Worm (Caenorhabditis elegans): ENCODE data around the gene F47D12.9.

The F47D12.9 gene

ce11 chrIII:6260115-6260514, 43.1 kb downstream of the F47D12.9 start, which contains the start of gene srg-2:
Gene srg-2 (minus strand): TSS chrIII:6260215.
- TF ChIP-seq tra-4 (tag; optimal IDR thresholded peaks at IDR 0.05): no peak
- TF ChIP-seq ceh-36 (tag; optimal IDR thresholded peaks at IDR 0.05): no peak
- TF ChIP-seq B0310.2 (tag; optimal IDR thresholded peaks at IDR 0.05): no peak
- TF ChIP-seq hmg-4 (GFP tag; optimal IDR thresholded peaks at IDR 0.05): no peak
- no peak for TF ChIP-seq tbx-11 (GFP tag; IDR thresholded peaks at IDR 0.05)
- TF ChIP-seq scrt-1 (GFP tag; IDR thresholded peaks at IDR 0.05): no peak
- TF ChIP-seq flt-1 (GFP tag; IDR thresholded peaks at IDR 0.05): no peak
- no peak for TF ChIP-seq aly-1 (tag; optimal IDR thresholded peaks at IDR 0.05)
- TF ChIP-seq hmbx-1 (tag; optimal IDR thresholded peaks at IDR 0.05): no peak
- no peak for TF ChIP-seq ama-1 (optimal IDR thresholded peaks at IDR 0.05)
- no peak for TF ChIP-seq ets-7 (tag; optimal IDR thresholded peaks at IDR 0.05)
- no peak for TF ChIP-seq tbx-37 (GFP tag; conservative IDR thresholded peaks at IDR 0.05)
- no peak for TF ChIP-seq ceh-13 (GFP tag; optimal IDR thresholded peaks at IDR 0.05)
- no peak for TF ChIP-seq F13C5.2 (tag; optimal IDR thresholded peaks at IDR 0.05)
- no peak for TF ChIP-seq pes-1 (GFP tag; IDR thresholded peaks at IDR 0.05)
- TF ChIP-seq sea-1 (GFP tag; conservative IDR thresholded peaks at IDR 0.05): no peak

- no peak for TF ChIP-seq tbx-11 (GFP tag; IDR thresholded peaks at IDR 0.05)
- TF ChIP-seq ama-1 (optimal IDR thresholded peaks at IDR 0.05): no peak
- TF ChIP-seq B0310.2 (tag; optimal IDR thresholded peaks at IDR 0.05): no peak
- TF ChIP-seq sea-1 (GFP tag; conservative IDR thresholded peaks at IDR 0.05): no peak
- no peak for TF ChIP-seq hmg-4 (GFP tag; optimal IDR thresholded peaks at IDR 0.05)
- TF ChIP-seq tbx-37 (GFP tag; conservative IDR thresholded peaks at IDR 0.05): no peak
- TF ChIP-seq aly-1 (tag; optimal IDR thresholded peaks at IDR 0.05): no peak
- no peak for TF ChIP-seq ceh-13 (GFP tag; optimal IDR thresholded peaks at IDR 0.05)
- TF ChIP-seq scrt-1 (GFP tag; IDR thresholded peaks at IDR 0.05): no peak
- TF ChIP-seq tra-4 (tag; optimal IDR thresholded peaks at IDR 0.05): no peak
- TF ChIP-seq pes-1 (GFP tag; IDR thresholded peaks at IDR 0.05): no peak
- TF ChIP-seq flt-1 (GFP tag; IDR thresholded peaks at IDR 0.05): no peak
- no peak for TF ChIP-seq ceh-36 (tag; optimal IDR thresholded peaks at IDR 0.05)
- TF ChIP-seq hmbx-1 (tag; optimal IDR thresholded peaks at IDR 0.05): no peak
- TF ChIP-seq ets-7 (tag; optimal IDR thresholded peaks at IDR 0.05): no peak
These were observed 44.9 kb downstream of the F47D12.9 start, which contains the start of gene srg-1 for ce11 chrIII:6258262-6258661. Gene srg-1 (minus strand): TSS chrIII:6258362.

ce11 chrIII:6256675-6257074, 46.5 kb downstream of the F47D12.9 start, which contains the start of gene srg-9:
Gene srg-9 (minus strand): TSS chrIII:6256775.
- no peak for TF ChIP-seq F13C5.2 (tag; optimal IDR thresholded peaks at IDR 0.05)
- TF ChIP-seq hmg-4 (GFP tag; optimal IDR thresholded peaks at IDR 0.05): no peak
- TF ChIP-seq ceh-36 (tag; optimal IDR thresholded peaks at IDR 0.05): no peak
- TF ChIP-seq tra-4 (tag; optimal IDR thresholded peaks at IDR 0.05): no peak
- no peak for TF ChIP-seq hnd-1 (tag; optimal IDR thresholded peaks at IDR 0.05)
- no peak for TF ChIP-seq aly-1 (tag; optimal IDR thresholded peaks at IDR 0.05)
- no peak for TF ChIP-seq pes-1 (GFP tag; IDR thresholded peaks at IDR 0.05)

- TF ChIP-seq ceh-36 (tag; optimal IDR thresholded peaks at IDR 0.05): no peak
- TF ChIP-seq ets-7 (tag; optimal IDR thresholded peaks at IDR 0.05): no peak
- no peak for TF ChIP-seq hmbx-1 (tag; optimal IDR thresholded peaks at IDR 0.05)
- no peak for TF ChIP-seq ceh-13 (GFP tag; optimal IDR thresholded peaks at IDR 0.05)
- TF ChIP-seq tra-4 (tag; optimal IDR thresholded peaks at IDR 0.05): no peak
- no peak for TF ChIP-seq sea-1 (GFP tag; conservative IDR thresholded peaks at IDR 0.05)
- no peak for TF ChIP-seq flt-1 (GFP tag; IDR thresholded peaks at IDR 0.05)
- no peak for TF ChIP-seq hmg-4 (GFP tag; optimal IDR thresholded peaks at IDR 0.05)
- TF ChIP-seq hnd-1 (tag; optimal IDR thresholded peaks at IDR 0.05): no peak
- no peak for TF ChIP-seq F13C5.2 (tag; optimal IDR thresholded peaks at IDR 0.05)
- TF ChIP-seq ama-1 (optimal IDR thresholded peaks at IDR 0.05): no peak
- no peak for TF ChIP-seq tbx-11 (GFP tag; IDR thresholded peaks at IDR 0.05)
- no peak for TF ChIP-seq scrt-1 (GFP tag; IDR thresholded peaks at IDR 0.05)
- no peak for TF ChIP-seq B0310.2 (tag; optimal IDR thresholded peaks at IDR 0.05)
- TF ChIP-seq aly-1 (tag; optimal IDR thresholded peaks at IDR 0.05): no peak
- no peak for TF ChIP-seq tbx-37 (GFP tag; conservative IDR thresholded peaks at IDR 0.05)
- TF ChIP-seq pes-1 (GFP tag; IDR thresholded peaks at IDR 0.05): no peak
These were observed 48.4 kb downstream of the F47D12.9 start, which contains the start of gene srg-8 for ce11 chrIII:6254737-6255136. Gene srg-8 (minus strand): TSS chrIII:6254837.

ce11 chrIII:6251511-6251910, 51.7 kb downstream of the F47D12.9 start, which contains the start of gene amdh-1:
Gene amdh-1 (plus strand): TSS chrIII:6251811.
- no peak for TF ChIP-seq tra-4 (tag; optimal IDR thresholded peaks at IDR 0.05)
- TF ChIP-seq B0310.2 (tag; optimal IDR thresholded peaks at IDR 0.05): no peak
- no peak for TF ChIP-seq ceh-13 (GFP tag; optimal IDR thresholded peaks at IDR 0.05)
- TF ChIP-seq flt-1 (GFP tag; IDR thresholded peaks at IDR 0.05): no peak
- TF ChIP-seq aly-1 (tag; optimal IDR thresholded peaks at IDR 0.05): no peak
- no peak for TF ChIP-seq tbx-37 (GFP tag; conservative IDR thresholded peaks at IDR 0.05)
- no peak for TF ChIP-seq pes-1 (GFP tag; IDR thresholded peaks at IDR 0.05)
- TF ChIP-seq tbx-11 (GFP tag; IDR thresholded peaks at IDR 0.05): no peak
- TF ChIP-seq hmbx-1 (tag; optimal IDR thresholded peaks at IDR 0.05): no peak
- no peak for TF ChIP-seq F13C5.2 (tag; optimal IDR thresholded peaks at IDR 0.05)

All from whole organism, early embryonic.